Worm (Caenorhabditis elegans) whole organism, L4 larva: ENCODE measurements around the gene T25D1.1.

Experiments
- Y48G9A.11 ChIP-seq: fragments of 200-800 bp; sonication (Bioruptor generic); IDR thresholded peaks from 2 replicates; pipeline ENCODE4 v1.3.6; 2022; ENCODE audit warnings: missing genetic modification reagents, missing genetic modification characterization, missing compliant biosample characterization
- aly-2 ChIP-seq: sonication (generic microtip); optimal IDR thresholded peaks from 2 replicates; lab custom pipeline; 2018; ENCODE audit warnings: missing biosample characterization, missing genetic modification characterization
- ceh-44 ChIP-seq: fragments of 200-800 bp; sonication (Bioruptor generic); IDR thresholded peaks from 2 replicates; pipeline ENCODE4 v1.3.6; 2022; ENCODE audit warnings: missing genetic modification reagents, missing genetic modification characterization, missing compliant biosample characterization
- nhr-11 ChIP-seq: fragments of 150-350 bp; optimal IDR thresholded peaks from 2 replicates; lab custom pipeline; 2014; ENCODE audit warnings: missing biosample characterization, missing genetic modification characterization
- nhr-76 ChIP-seq: fragments of 150-350 bp; optimal IDR thresholded peaks from 2 replicates; lab custom pipeline; 2014; ENCODE audit warnings: missing biosample characterization, missing genetic modification characterization
- pha-4 ChIP-seq, 2 experiments: fragments of 150-350 bp in 1 of 2; fragments of 200-800 bp in 1 of 2; sonication (Bioruptor generic) in 1 of 2; IDR thresholded peaks in 1 of 2; optimal IDR thresholded peaks in 1 of 2; 2 replicates each; pipeline versions ENCODE4 v1.3.6 to Lab custom; 2014 to 2022; ENCODE audit warnings: missing genetic modification characterization in 2 of 2, missing genetic modification reagents in 2 of 2, missing biosample characterization in 1 of 2, missing compliant biosample characterization in 1 of 2
- rbr-2 ChIP-seq: sonication (generic microtip); optimal IDR thresholded peaks from 2 replicates; lab custom pipeline; 2016; ENCODE audit warnings: missing genotype, missing genetic modification characterization, missing compliant biosample characterization

ce11 chrX:16553845-16554426 lies 34.3 kb downstream of the T25D1.1 start, which contains the start of gene K08B5.2:
- TF ChIP-seq ceh-44 = no peak
- no peak for TF ChIP-seq Y48G9A.11 (GFP tag; lab: Robert Waterston, UW)
- TF ChIP-seq rbr-2 = no peak
- no peak for TF ChIP-seq pha-4 (GFP tag; IDR thresholded peaks at IDR 0.05; lab: Robert Waterston, UW)
- no peak for TF ChIP-seq pha-4 (tag; optimal IDR thresholded peaks at IDR 0.05; lab: Kevin White, UChicago)
- TF ChIP-seq aly-2 (tag; lab: Kevin White, UChicago) = no peak
- TF ChIP-seq nhr-76 = no peak
- TF ChIP-seq nhr-11 = no peak
